Fruit fly (Drosophila melanogaster) whole organism: ENCODE measurements around the gene Fnta.
A peak's percentile ranks its signal among the peaks of the same experiment; 100 is the strongest.

Source experiments
- Dll ChIP-seq: fragments of >200 bp; optimal IDR thresholded peaks from 2 replicates; lab custom pipeline; 2017
- EcR ChIP-seq, 2 experiments: fragments of >200 bp; optimal IDR thresholded peaks; 2 replicates each; lab custom pipeline; 2017; ENCODE audit warnings: missing biosample characterization in 2 of 2, missing genetic modification characterization in 2 of 2, missing genetic modification reagents in 2 of 2
- pan ChIP-seq: fragments of >200 bp; optimal IDR thresholded peaks from 2 replicates; lab custom pipeline; 2017
- psq ChIP-seq: fragments of >200 bp; optimal IDR thresholded peaks from 2 replicates; lab custom pipeline; 2017
- usp ChIP-seq: fragments of >200 bp; optimal IDR thresholded peaks from 2 replicates; lab custom pipeline; 2017; ENCODE audit warnings: missing biosample characterization, missing genetic modification characterization, mixed read lengths

DNA sequence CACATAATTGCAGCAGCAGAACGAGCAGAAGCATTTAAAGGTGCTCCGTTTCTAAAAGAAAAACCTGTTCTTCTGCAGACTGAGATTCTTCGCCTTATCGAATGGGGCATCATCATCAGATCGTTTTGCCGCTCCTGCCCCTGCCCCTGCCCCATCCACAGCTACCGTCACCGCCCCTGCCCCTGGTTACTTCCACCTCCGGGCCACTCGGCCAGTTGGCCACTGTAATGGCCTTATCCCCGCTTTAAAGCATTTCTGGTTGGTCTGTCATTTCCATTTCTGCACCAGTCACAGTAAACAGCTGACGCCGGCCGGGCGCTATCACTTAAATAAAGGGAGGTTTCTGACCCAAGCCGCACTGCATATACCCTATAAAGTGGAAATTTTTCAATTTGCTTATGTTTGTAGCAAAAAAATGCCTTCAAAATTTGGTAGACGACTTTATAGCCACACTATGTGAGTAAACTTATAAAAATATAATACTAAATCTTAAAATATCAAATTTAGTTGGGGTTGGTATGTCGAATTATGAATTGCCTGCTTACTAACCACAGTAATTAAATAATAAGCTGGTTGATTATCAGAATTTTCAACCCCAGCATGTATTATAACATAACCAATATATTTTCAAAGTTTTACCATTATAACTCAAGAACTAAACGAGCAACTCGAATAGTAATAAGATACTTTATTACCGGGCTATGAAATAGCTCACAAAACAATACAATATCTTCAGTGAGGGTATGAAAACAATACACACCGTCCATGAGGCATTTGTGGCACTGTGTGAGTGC is 19.6 kb downstream of the Fnta start:
- TF ChIP-seq psq (lab: Kevin White, UChicago) (no peak), Dll (lab: Kevin White, UChicago) (peak; percentile 58), pan (lab: Kevin White, UChicago) (no peak), usp (GFP tag; lab: Kevin White, UChicago) (no peak), EcR (GFP tag; optimal IDR thresholded peaks at IDR 0.05; lab: Kevin White, UChicago) (peak in 1 of 2 experiments; percentile 28)
